In the genomic region with DNA sequence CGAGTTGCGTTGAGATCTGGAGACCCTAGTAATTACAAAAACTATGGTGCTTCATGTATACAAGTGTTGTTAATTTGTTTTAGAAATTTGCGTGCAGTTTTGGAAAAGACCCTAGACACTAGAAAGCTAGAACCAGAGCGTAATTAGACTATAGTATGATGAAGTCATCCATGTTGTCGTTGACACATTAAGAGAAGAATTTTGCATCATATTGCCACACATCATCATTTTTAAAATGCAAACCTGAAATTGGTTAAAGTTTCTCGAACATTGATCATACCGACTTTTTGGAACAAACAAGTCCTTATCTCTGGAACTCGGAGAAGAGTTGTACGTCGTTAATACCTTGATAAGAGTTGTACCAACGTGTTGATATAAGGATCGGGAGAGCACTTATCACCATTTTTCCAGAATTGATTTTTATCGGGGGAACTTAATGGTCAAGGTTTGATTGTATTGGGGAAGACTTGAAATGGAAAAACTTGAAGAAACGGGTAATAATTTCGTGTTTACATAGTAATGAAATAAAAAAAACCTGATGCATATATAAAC, we compare ENCODE assay signal across 4 worm cellular contexts.
TF ChIP-seq lines count a peak whose summit lies in the region.

No protein-coding gene starts in this region.

TF ChIP-seq in whole organism, L1 larva, 84 proteins besides CTCF, POLR2A, EP300 and RAD21 (continued from another document):
- TF ChIP-seq hpl-2 (GFP tag; optimal IDR thresholded peaks at IDR 0.05; lab: Kevin White, UChicago) (no peak), lin-13 (GFP tag; optimal IDR thresholded peaks at IDR 0.05; lab: Kevin White, UChicago) (no peak), pqm-1 (tag; optimal IDR thresholded peaks at IDR 0.05; lab: Kevin White, UChicago) (peak; percentile 97), ets-5 (GFP tag; IDR thresholded peaks at IDR 0.05; lab: Robert Waterston, UW) (no peak), nhr-77 (tag; optimal IDR thresholded peaks at IDR 0.05; lab: Kevin White, UChicago) (no peak), lsy-2 (tag; optimal IDR thresholded peaks at IDR 0.05; lab: Kevin White, UChicago) (no peak), nhr-12 (tag; optimal IDR thresholded peaks at IDR 0.05; lab: Kevin White, UChicago) (no peak), nhr-71 (tag; optimal IDR thresholded peaks at IDR 0.05; lab: Kevin White, UChicago) (peak; percentile 30), elt-2 (tag; optimal IDR thresholded peaks at IDR 0.05; lab: Kevin White, UChicago) (peak; percentile 97), mdl-1 (tag; optimal IDR thresholded peaks at IDR 0.05; lab: Kevin White, UChicago) (peak in 1 of 2 experiments; percentile 4), unc-98 (GFP tag; IDR thresholded peaks at IDR 0.05; lab: Robert Waterston, UW) (no peak), rnt-1 (tag; optimal IDR thresholded peaks at IDR 0.05; lab: Kevin White, UChicago) (no peak), tlp-1 (tag; optimal IDR thresholded peaks at IDR 0.05; lab: Kevin White, UChicago) (peak; percentile 49), efl-1 (optimal IDR thresholded peaks at IDR 0.05; lab: Kevin White, UChicago) (no peak), efl-1 (GFP tag; optimal IDR thresholded peaks at IDR 0.05 in 1 of 2; lab: Kevin White, UChicago) (peak in 1 of 2 experiments; percentile 66)
TF ChIP-seq in whole organism, L1 larva: peak in this region for 10.

TF ChIP-seq in whole organism, L2 larva, 48 proteins besides CTCF, POLR2A, EP300 and RAD21 (continued from another document):
- TF ChIP-seq ztf-11 (tag; optimal IDR thresholded peaks at IDR 0.05; lab: Kevin White, UChicago) (no peak), crh-2 (tag; optimal IDR thresholded peaks at IDR 0.05; lab: Kevin White, UChicago) (peak; percentile 69), mdl-1 (tag; optimal IDR thresholded peaks at IDR 0.05; lab: Kevin White, UChicago) (no peak), snpc-4 (tag; optimal IDR thresholded peaks at IDR 0.05; lab: Kevin White, UChicago) (no peak), blmp-1 (tag; optimal IDR thresholded peaks at IDR 0.05; lab: Kevin White, UChicago; ENCODE audit: insufficient read depth) (no peak), unc-55 (GFP tag; optimal IDR thresholded peaks at IDR 0.05; lab: Kevin White, UChicago) (no peak), nhr-11 (tag; optimal IDR thresholded peaks at IDR 0.05; lab: Kevin White, UChicago) (no peak), nhr-129 (tag; optimal IDR thresholded peaks at IDR 0.05; lab: Kevin White, UChicago) (peak; percentile 54), sma-3 (GFP tag; optimal IDR thresholded peaks at IDR 0.05; lab: Kevin White, UChicago) (peak; percentile 32), ztf-1 (GFP tag; conservative IDR thresholded peaks at IDR 0.05; lab: Robert Waterston, UW) (no peak)

TF ChIP-seq in whole organism, L3 larva, 47 proteins besides CTCF, POLR2A, EP300 and RAD21 (continued from another document):
- peak; percentile 98 for TF ChIP-seq elt-2 (tag; optimal IDR thresholded peaks at IDR 0.05; lab: Kevin White, UChicago)
- no peak for TF ChIP-seq nhr-43 (tag; optimal IDR thresholded peaks at IDR 0.05; lab: Kevin White, UChicago; ENCODE audit: poor library complexity, severe bottlenecking)
- TF ChIP-seq mdl-1 (tag; optimal IDR thresholded peaks at IDR 0.05; lab: Kevin White, UChicago): no peak
- peak; percentile 46 for TF ChIP-seq pha-4 (tag; optimal IDR thresholded peaks at IDR 0.05; lab: Kevin White, UChicago)
- no peak for TF ChIP-seq ceh-9 (tag; optimal IDR thresholded peaks at IDR 0.05; lab: Kevin White, UChicago)
- TF ChIP-seq hmg-11 (tag; optimal IDR thresholded peaks at IDR 0.05; lab: Kevin White, UChicago): no peak
- TF ChIP-seq ceh-28 (tag; optimal IDR thresholded peaks at IDR 0.05; lab: Kevin White, UChicago): peak; percentile 30
- TF ChIP-seq fkh-10 (GFP tag; optimal IDR thresholded peaks at IDR 0.05; lab: Kevin White, UChicago): no peak
- TF ChIP-seq nhr-237 (tag; optimal IDR thresholded peaks at IDR 0.05; lab: Kevin White, UChicago): no peak
- TF ChIP-seq ama-1 (optimal IDR thresholded peaks at IDR 0.05; lab: Kevin White, UChicago): peak; percentile 19
- no peak for TF ChIP-seq ztf-4 (tag; optimal IDR thresholded peaks at IDR 0.05; lab: Kevin White, UChicago)
- no peak for TF ChIP-seq mml-1 (tag; optimal IDR thresholded peaks at IDR 0.05; lab: Kevin White, UChicago)
- no peak for TF ChIP-seq daf-12 (tag; optimal IDR thresholded peaks at IDR 0.05; lab: Kevin White, UChicago)
- peak; percentile 92 for TF ChIP-seq pqm-1 (tag; optimal IDR thresholded peaks at IDR 0.05; lab: Kevin White, UChicago)
- TF ChIP-seq unc-39 (tag; optimal IDR thresholded peaks at IDR 0.05; lab: Kevin White, UChicago): no peak
- no peak for TF ChIP-seq lin-15B (tag; optimal IDR thresholded peaks at IDR 0.05; lab: Kevin White, UChicago)

TF ChIP-seq in whole organism, L4 larva, 104 proteins besides CTCF, POLR2A, EP300 and RAD21 (continued from another document):
- TF ChIP-seq nhr-48 (tag; optimal IDR thresholded peaks at IDR 0.05; lab: Kevin White, UChicago) (peak; percentile 78), ZK546.5 (tag; optimal IDR thresholded peaks at IDR 0.05; lab: Kevin White, UChicago) (no peak), dve-1 (tag; optimal IDR thresholded peaks at IDR 0.05; lab: Kevin White, UChicago; ENCODE audit: insufficient read depth) (peak; percentile 80), ztf-7 (tag; optimal IDR thresholded peaks at IDR 0.05; lab: Kevin White, UChicago) (peak; percentile 66), unc-62 (GFP tag; optimal IDR thresholded peaks at IDR 0.05 in 1 of 2; lab: Kevin White, UChicago) (peak in 1 of 2 experiments; percentile 86), unc-62 (tag; optimal IDR thresholded peaks at IDR 0.05; lab: Kevin White, UChicago) (no peak), lin-13 (GFP tag; optimal IDR thresholded peaks at IDR 0.05; lab: Kevin White, UChicago) (no peak), T20F7.1 (GFP tag; optimal IDR thresholded peaks at IDR 0.05; lab: Kevin White, UChicago) (no peak), hlh-30 (tag; optimal IDR thresholded peaks at IDR 0.05; lab: Kevin White, UChicago; ENCODE audit: insufficient read depth) (peak; percentile 15), mxl-3 (GFP tag; optimal IDR thresholded peaks at IDR 0.05; lab: Kevin White, UChicago) (peak; percentile 72), unc-130 (GFP tag; optimal IDR thresholded peaks at IDR 0.05; lab: Kevin White, UChicago) (no peak)
TF ChIP-seq in whole organism, L4 larva: peak in this region for 18.
